Fruit fly (Drosophila melanogaster) whole organism, embryonic: ENCODE results near the gene CG17646.

Experiments used
- Asciz ChIP-seq: fragments of 200-800 bp; sonication (Bioruptor generic); optimal IDR thresholded peaks from 2 replicates; lab custom pipeline; 2017; ENCODE audit warnings: missing biosample characterization, mild to moderate bottlenecking, missing genetic modification characterization, missing genetic modification reagents
- B-H1 ChIP-seq: fragments of 200-800 bp; sonication (Bioruptor generic); IDR thresholded peaks from 3 replicates; pipeline ENCODE4 v1.3.6; 2022; ENCODE audit warnings: missing biosample characterization, missing genetic modification characterization
- Bgb ChIP-seq: fragments of 200-800 bp; sonication (Bioruptor generic); IDR thresholded peaks from 2 replicates; pipeline ENCODE4 v1.3.6; 2022; ENCODE audit warnings: missing biosample characterization, missing genetic modification characterization; ENCODE audit not compliant: partially characterized antibody
- CG10366 ChIP-seq: fragments of 200-800 bp; sonication (Bioruptor generic); IDR thresholded peaks from 2 replicates; pipeline ENCODE4 v1.3.6; 2022; ENCODE audit warnings: missing biosample characterization, missing genetic modification characterization
- CG11696 ChIP-seq: fragments of 200-800 bp; sonication (Bioruptor generic); IDR thresholded peaks from 2 replicates; pipeline ENCODE4 v1.3.6; 2022; ENCODE audit warnings: missing biosample characterization, missing genetic modification characterization
- CG12104 ChIP-seq: fragments of 200-800 bp; sonication (Bioruptor generic); optimal IDR thresholded peaks from 3 replicates; lab custom pipeline; 2016; ENCODE audit warnings: missing biosample characterization, missing genetic modification characterization
- CG12659 ChIP-seq: fragments of 200-800 bp; sonication (Bioruptor generic); optimal IDR thresholded peaks from 3 replicates; lab custom pipeline; 2017; ENCODE audit warnings: mild to moderate bottlenecking, missing biosample characterization, missing genetic modification reagents, missing genetic modification characterization
- CG13296 ChIP-seq: fragments of 200-800 bp; sonication (Bioruptor generic); optimal IDR thresholded peaks from 3 replicates; lab custom pipeline; 2018; ENCODE audit warnings: missing biosample characterization, mild to moderate bottlenecking, missing genetic modification characterization
- CG14860 ChIP-seq: fragments of 200-800 bp; sonication (Bioruptor generic); IDR thresholded peaks from 3 replicates; pipeline ENCODE4 v1.3.6; 2022; ENCODE audit warnings: missing biosample characterization, missing genetic modification characterization; ENCODE audit not compliant: partially characterized antibody
- CG15269 ChIP-seq: fragments of 200-800 bp; sonication (Bioruptor generic); optimal IDR thresholded peaks from 2 replicates; lab custom pipeline; 2018; ENCODE audit warnings: missing biosample characterization, mild to moderate bottlenecking, missing genetic modification characterization, moderate library complexity
- CG1603 ChIP-seq: fragments of 200-800 bp; sonication (Bioruptor generic); optimal IDR thresholded peaks from 2 replicates; lab custom pipeline; 2019; ENCODE audit warnings: missing biosample characterization, mild to moderate bottlenecking, missing genetic modification characterization, moderate library complexity
- CG16779 ChIP-seq: fragments of 200-800 bp; sonication (Bioruptor generic); IDR thresholded peaks from 2 replicates; pipeline ENCODE4 v1.3.6; 2022; ENCODE audit warnings: missing biosample characterization, missing genetic modification characterization
- CG17186 ChIP-seq: fragments of 200-800 bp; sonication (Bioruptor generic); optimal IDR thresholded peaks from 3 replicates; lab custom pipeline; 2017; ENCODE audit warnings: missing biosample characterization, missing genetic modification reagents, missing genetic modification characterization
- CG4328 ChIP-seq: fragments of 200-800 bp; sonication (Bioruptor generic); optimal IDR thresholded peaks from 3 replicates; lab custom pipeline; 2017; ENCODE audit warnings: missing biosample characterization, missing genetic modification reagents, missing genetic modification characterization
- CG7928 ChIP-seq: fragments of 200-800 bp; sonication (Bioruptor generic); optimal IDR thresholded peaks from 2 replicates; lab custom pipeline; 2017; ENCODE audit warnings: missing biosample characterization, mild to moderate bottlenecking, missing genetic modification characterization
- E2f2 ChIP-seq: fragments of 200-800 bp; sonication (Bioruptor generic); IDR thresholded peaks from 2 replicates; pipeline ENCODE4 v1.3.6; 2022; ENCODE audit warnings: missing biosample characterization, missing genetic modification characterization
- Hmr ChIP-seq: fragments of 200-800 bp; sonication (Bioruptor generic); optimal IDR thresholded peaks from 3 replicates; lab custom pipeline; 2017; ENCODE audit warnings: mild to moderate bottlenecking, missing biosample characterization, missing genetic modification reagents, missing genetic modification characterization
- Hmx ChIP-seq: fragments of 200-800 bp; sonication (Bioruptor generic); optimal IDR thresholded peaks from 2 replicates; lab custom pipeline; 2016; ENCODE audit warnings: missing biosample characterization, missing genetic modification characterization
- Hsf ChIP-seq: fragments of 200-800 bp; sonication (Bioruptor generic); optimal IDR thresholded peaks from 3 replicates; lab custom pipeline; 2016; ENCODE audit warnings: missing biosample characterization, missing genetic modification characterization
- Lhr ChIP-seq: fragments of 200-800 bp; sonication (Bioruptor generic); optimal IDR thresholded peaks from 3 replicates; lab custom pipeline; 2017; ENCODE audit warnings: mild to moderate bottlenecking, missing biosample characterization, missing genetic modification reagents, missing genetic modification characterization
- NC2α ChIP-seq: fragments of 200-800 bp; sonication (Bioruptor generic); optimal IDR thresholded peaks from 2 replicates; lab custom pipeline; 2016; ENCODE audit warnings: missing biosample characterization, missing genetic modification characterization
- NC2β ChIP-seq: fragments of 200-800 bp; sonication (Bioruptor generic); optimal IDR thresholded peaks from 2 replicates; lab custom pipeline; 2016; ENCODE audit warnings: missing biosample characterization, missing genetic modification characterization
- NfI ChIP-seq: fragments of 200-800 bp; sonication (Bioruptor generic); optimal IDR thresholded peaks from 3 replicates; lab custom pipeline; 2018; ENCODE audit warnings: missing biosample characterization, mild to moderate bottlenecking, missing genetic modification characterization, moderate library complexity
- Pdp1 ChIP-seq, 2 experiments: fragments of 200-800 bp; sonication (Bioruptor generic); optimal IDR thresholded peaks; 3 replicates each; lab custom pipeline; 2016; ENCODE audit warnings: missing biosample characterization in 2 of 2, missing genetic modification characterization in 2 of 2, mild to moderate bottlenecking in 1 of 2, moderate library complexity in 1 of 2
- Spps ChIP-seq: fragments of 200-800 bp; sonication (Bioruptor generic); optimal IDR thresholded peaks from 2 replicates; lab custom pipeline; 2018; ENCODE audit warnings: missing biosample characterization, mild to moderate bottlenecking, missing genetic modification characterization
- ash1 ChIP-seq: fragments of 200-800 bp; sonication (Bioruptor generic); optimal IDR thresholded peaks from 2 replicates; lab custom pipeline; 2018; ENCODE audit warnings: missing biosample characterization, mild to moderate bottlenecking, missing genetic modification characterization
- ato ChIP-seq: fragments of 200-800 bp; sonication (Bioruptor generic); IDR thresholded peaks from 2 replicates; pipeline ENCODE4 v1.3.6; 2022; ENCODE audit warnings: missing biosample characterization, missing genetic modification characterization; ENCODE audit not compliant: partially characterized antibody
- cg ChIP-seq: fragments of 200-800 bp; sonication (Bioruptor generic); optimal IDR thresholded peaks from 3 replicates; lab custom pipeline; 2019; ENCODE audit warnings: missing biosample characterization, mild to moderate bottlenecking, missing genetic modification characterization, moderate library complexity
- corto ChIP-seq: fragments of 200-800 bp; sonication (Bioruptor generic); optimal IDR thresholded peaks from 2 replicates; lab custom pipeline; 2016; ENCODE audit warnings: missing biosample characterization, mild to moderate bottlenecking, missing genetic modification characterization, moderate library complexity
- cwo ChIP-seq: fragments of 200-800 bp; sonication (Bioruptor generic); optimal IDR thresholded peaks from 3 replicates; lab custom pipeline; 2017; ENCODE audit warnings: missing biosample characterization, missing genetic modification characterization, mild to moderate bottlenecking, moderate library complexity, missing genetic modification reagents
- exex ChIP-seq: fragments of 200-800 bp; sonication (Bioruptor generic); optimal IDR thresholded peaks from 4 replicates; lab custom pipeline; 2018; ENCODE audit warnings: missing biosample characterization, mild to moderate bottlenecking, missing genetic modification characterization, moderate library complexity
- fru ChIP-seq: fragments of >200 bp; optimal IDR thresholded peaks from 2 replicates; lab custom pipeline; 2017
- gro ChIP-seq: fragments of 200-800 bp; sonication (Bioruptor generic); optimal IDR thresholded peaks from 2 replicates; lab custom pipeline; 2016; ENCODE audit warnings: missing biosample characterization, missing genetic modification characterization
- hb ChIP-seq: fragments of 200-800 bp; sonication (Bioruptor generic); IDR thresholded peaks from 3 replicates; pipeline ENCODE4 v1.3.6; 2022; ENCODE audit warnings: missing biosample characterization, missing genetic modification characterization; ENCODE audit not compliant: partially characterized antibody
- hbn ChIP-seq: fragments of 200-800 bp; sonication (Bioruptor generic); IDR thresholded peaks from 2 replicates; pipeline ENCODE4 v1.3.6; 2022; ENCODE audit warnings: missing biosample characterization, missing genetic modification characterization; ENCODE audit not compliant: partially characterized antibody
- her ChIP-seq: fragments of 200-800 bp; sonication (Bioruptor generic); optimal IDR thresholded peaks from 2 replicates; lab custom pipeline; 2016; ENCODE audit warnings: missing biosample characterization, missing genetic modification characterization
- kah ChIP-seq: fragments of 200-800 bp; sonication (Bioruptor generic); optimal IDR thresholded peaks from 2 replicates; lab custom pipeline; 2018; ENCODE audit warnings: missing biosample characterization, mild to moderate bottlenecking, missing genetic modification characterization
- mirr ChIP-seq: fragments of 200-800 bp; sonication (Bioruptor generic); optimal IDR thresholded peaks from 3 replicates; lab custom pipeline; 2018; ENCODE audit warnings: missing biosample characterization, mild to moderate bottlenecking, missing genetic modification characterization
- nmo ChIP-seq: fragments of 200-800 bp; sonication (Bioruptor generic); optimal IDR thresholded peaks from 2 replicates; lab custom pipeline; 2018; ENCODE audit warnings: missing biosample characterization, mild to moderate bottlenecking, missing genetic modification characterization, moderate library complexity
- org-1 ChIP-seq: fragments of 200-800 bp; sonication (Bioruptor generic); optimal IDR thresholded peaks from 2 replicates; lab custom pipeline; 2017; ENCODE audit warnings: missing biosample characterization, missing genetic modification characterization
- phol ChIP-seq: fragments of 200-800 bp; sonication (Bioruptor generic); optimal IDR thresholded peaks from 3 replicates; lab custom pipeline; 2018; ENCODE audit warnings: missing biosample characterization, mild to moderate bottlenecking, missing genetic modification characterization, moderate library complexity
- sima ChIP-seq: fragments of 200-800 bp; sonication (Bioruptor generic); optimal IDR thresholded peaks from 2 replicates; lab custom pipeline; 2016; ENCODE audit warnings: missing biosample characterization, missing genetic modification characterization
- tna ChIP-seq: fragments of 200-800 bp; sonication (Bioruptor generic); IDR thresholded peaks from 2 replicates; pipeline ENCODE4 v1.3.6; 2022; ENCODE audit warnings: missing biosample characterization, missing genetic modification characterization; ENCODE audit not compliant: partially characterized antibody
- twi ChIP-seq: fragments of 200-800 bp; optimal IDR thresholded peaks from 2 replicates; lab custom pipeline; 2019; ENCODE audit warnings: missing biosample characterization, mild to moderate bottlenecking, missing genetic modification characterization, moderate library complexity
- usp ChIP-seq: fragments of >200 bp; optimal IDR thresholded peaks from 2 replicates; lab custom pipeline; 2017; ENCODE audit warnings: missing biosample characterization, missing genetic modification characterization
- vnd ChIP-seq: fragments of 200-800 bp; sonication (Bioruptor generic); IDR thresholded peaks from 3 replicates; pipeline ENCODE4 v1.3.6; 2022; ENCODE audit warnings: missing biosample characterization, missing genetic modification characterization; ENCODE audit not compliant: partially characterized antibody
- vvl ChIP-seq: fragments of 200-800 bp; sonication (Bioruptor generic); IDR thresholded peaks from 2 replicates; pipeline ENCODE4 v1.3.6; 2022; ENCODE audit warnings: missing biosample characterization, missing genetic modification characterization

Gene CG17646

DNA sequence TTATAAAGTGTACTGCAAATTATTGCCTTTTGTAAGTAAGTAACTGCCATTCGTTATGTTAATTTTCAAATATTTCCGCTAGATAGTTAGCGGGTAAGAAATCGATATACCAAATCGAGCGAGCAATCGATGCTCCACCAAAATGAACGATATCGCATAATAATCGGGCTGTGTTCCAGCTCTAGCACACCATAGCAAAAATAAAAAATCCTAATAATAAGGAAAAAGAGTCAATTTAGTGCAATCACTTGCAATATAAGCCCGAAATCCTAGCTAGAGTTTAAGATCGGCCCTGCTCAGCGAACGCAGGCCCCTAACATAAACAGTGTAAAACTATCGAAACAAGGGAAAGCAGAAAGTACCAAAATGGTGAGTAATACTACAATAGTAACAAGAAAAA is 27.6 kb upstream of the CG17646 start, which contains the start of gene cpb (continued):
- TF ChIP-seq Lhr (GFP tag; lab: Kevin White, UChicago) (no peak), Bgb (GFP tag; lab: Robert Waterston, UW) (peak; percentile 93), Pdp1 (GFP tag; optimal IDR thresholded peaks at IDR 0.05; lab: Kevin White, UChicago) (peak in 1 of 2 experiments; percentile 15), tna (GFP tag; lab: Robert Waterston, UW) (peak; percentile 91), Hmx (GFP tag; lab: Kevin White, UChicago) (no peak), NfI (no peak), ash1 (GFP tag; lab: Kevin White, UChicago) (no peak), CG4328 (no peak), org-1 (no peak), cwo (no peak), Hsf (no peak), CG12104 (GFP tag; lab: Kevin White, UChicago) (no peak), CG17186 (GFP tag; lab: Kevin White, UChicago) (no peak), nmo (GFP tag; lab: Kevin White, UChicago) (no peak), fru (lab: Kevin White, UChicago) (no peak), twi (no peak), usp (GFP tag; lab: Kevin White, UChicago) (no peak), CG15269 (tag; lab: Kevin White, UChicago) (no peak), B-H1 (GFP tag; lab: Robert Waterston, UW) (no peak), ato (GFP tag; lab: Robert Waterston, UW) (peak; percentile 95), vvl (GFP tag; lab: Robert Waterston, UW) (peak; percentile 53; the same call in 1 of the 2 replicates), E2f2 (GFP tag; lab: Robert Waterston, UW) (peak; percentile 93), CG12659 (peak; percentile 29), CG16779 (no peak), NC2β (no peak), hb (GFP tag; lab: Robert Waterston, UW) (peak; percentile 89), gro (GFP tag; lab: Kevin White, UChicago) (peak; percentile 9), Asciz (GFP tag; lab: Kevin White, UChicago) (no peak), CG14860 (GFP tag; lab: Robert Waterston, UW) (peak; percentile 86), CG13296 (GFP tag; lab: Kevin White, UChicago) (peak; percentile 7), phol (peak; percentile 5), CG7928 (GFP tag; lab: Kevin White, UChicago) (no peak), kah (no peak), her (GFP tag; lab: Kevin White, UChicago) (no peak), CG1603 (tag; lab: Kevin White, UChicago) (peak; percentile 21), sima (GFP tag; lab: Kevin White, UChicago) (no peak)

dm6 chr2L:1706961-1707360 is 25.4 kb upstream of the CG17646 start:
- TF ChIP-seq CG10366 (GFP tag; lab: Robert Waterston, UW) (no peak), mirr (peak; percentile 86), CG11696 (no peak), vnd (GFP tag; lab: Robert Waterston, UW) (no peak), exex (tag; lab: Kevin White, UChicago) (peak; percentile 91), Hmr (no peak), Spps (tag; lab: Kevin White, UChicago) (no peak), cg (no peak), corto (GFP tag; lab: Kevin White, UChicago) (no peak), NC2α (no peak), hbn (GFP tag; lab: Robert Waterston, UW) (no peak)
